Worm (Caenorhabditis elegans) whole organism, late embryonic: ENCODE results near the gene F12A10.9.

Experiments used
- ama-1 ChIP-seq: fragments of 150-350 bp; optimal IDR thresholded peaks from 2 replicates; lab custom pipeline; 2014
- hlh-30 ChIP-seq: sonication (generic microtip); optimal IDR thresholded peaks from 2 replicates; lab custom pipeline; 2017; ENCODE audit warnings: antibody characterized with exemption, missing genetic modification characterization, missing compliant biosample characterization; ENCODE audit not compliant: insufficient read depth
- lin-11 ChIP-seq: fragments of 200-800 bp; sonication (Bioruptor generic); optimal IDR thresholded peaks from 2 replicates; lab custom pipeline; 2018; ENCODE audit warnings: mild to moderate bottlenecking, missing genetic modification characterization, missing compliant biosample characterization
- pag-3 ChIP-seq: sonication (generic microtip); optimal IDR thresholded peaks from 2 replicates; lab custom pipeline; 2016; ENCODE audit warnings: missing compliant biosample characterization, missing genetic modification characterization, borderline replicate concordance
- pax-1 ChIP-seq: fragments of 150-350 bp; optimal IDR thresholded peaks from 2 replicates; lab custom pipeline; 2014; ENCODE audit warnings: missing biosample characterization, missing genetic modification characterization
- pha-4 ChIP-seq: fragments of 150-350 bp; optimal IDR thresholded peaks from 2 replicates; lab custom pipeline; 2018; ENCODE audit warnings: missing biosample characterization, missing genetic modification reagents, missing genetic modification characterization
- unc-86 ChIP-seq: sonication (generic microtip); optimal IDR thresholded peaks from 2 replicates; lab custom pipeline; 2016; ENCODE audit warnings: missing genetic modification characterization, missing compliant biosample characterization

DNA sequence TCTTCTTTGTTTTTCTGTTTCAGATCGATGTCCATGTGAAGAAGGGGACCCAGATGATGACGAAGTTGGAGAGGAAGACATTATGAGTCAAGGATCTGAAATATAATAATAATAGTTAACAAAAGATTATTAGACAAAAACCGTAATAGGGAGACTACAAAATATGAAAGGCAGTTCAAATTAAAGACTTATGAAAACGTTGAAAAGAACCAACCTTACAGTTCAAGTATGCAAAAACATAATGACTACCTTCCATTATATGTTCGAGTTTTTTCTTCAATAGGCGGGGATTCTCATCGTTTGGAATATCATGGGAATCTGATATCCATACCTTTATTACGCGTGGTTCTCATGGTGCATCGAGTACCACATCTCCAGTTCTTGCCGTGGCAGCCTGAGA, 35.2 kb downstream of the F12A10.9 start, which contains the start of gene hlh-26:
- TF ChIP-seq pag-3 (no peak), unc-86 (tag; lab: Kevin White, UChicago) (no peak), lin-11 (tag; lab: Kevin White, UChicago) (no peak), ama-1 (lab: Kevin White, UChicago) (no peak), pax-1 (no peak), pha-4 (tag; lab: Kevin White, UChicago) (no peak), hlh-30 (tag; lab: Kevin White, UChicago) (no peak)
